Fruit fly (Drosophila melanogaster) whole organism, embryonic: Measurements from ENCODE around the gene mRpS26.

Experiments
- Abd-B ChIP-seq: fragments of 200-800 bp; sonication (Bioruptor generic); optimal IDR thresholded peaks from 2 replicates; lab custom pipeline; 2018; ENCODE audit warnings: missing biosample characterization, mild to moderate bottlenecking, missing genetic modification characterization, moderate library complexity
- BEAF-32 ChIP-seq: fragments of 200-800 bp; sonication (Bioruptor generic); optimal IDR thresholded peaks from 3 replicates; lab custom pipeline; 2017; ENCODE audit warnings: missing biosample characterization, missing genetic modification characterization, mild to moderate bottlenecking, moderate library complexity, missing genetic modification reagents
- CG11504 ChIP-seq: fragments of 200-800 bp; sonication (Bioruptor generic); optimal IDR thresholded peaks from 3 replicates; lab custom pipeline; 2019; ENCODE audit warnings: missing biosample characterization, mild to moderate bottlenecking, missing genetic modification characterization, moderate library complexity
- CG11723 ChIP-seq: fragments of 200-800 bp; sonication (Bioruptor generic); optimal IDR thresholded peaks from 2 replicates; lab custom pipeline; 2017; ENCODE audit warnings: missing biosample characterization, mild to moderate bottlenecking, missing genetic modification characterization
- CG12659 ChIP-seq: fragments of 200-800 bp; sonication (Bioruptor generic); optimal IDR thresholded peaks from 3 replicates; lab custom pipeline; 2017; ENCODE audit warnings: mild to moderate bottlenecking, missing biosample characterization, missing genetic modification reagents, missing genetic modification characterization
- CG12744 ChIP-seq: fragments of 200-800 bp; sonication (Bioruptor generic); optimal IDR thresholded peaks from 2 replicates; lab custom pipeline; 2016; ENCODE audit warnings: missing biosample characterization, missing genetic modification characterization
- CG15479 ChIP-seq: fragments of 200-800 bp; sonication (Bioruptor generic); optimal IDR thresholded peaks from 3 replicates; lab custom pipeline; 2019; ENCODE audit warnings: missing biosample characterization, mild to moderate bottlenecking, missing genetic modification characterization, moderate library complexity
- CG17186 ChIP-seq: fragments of 200-800 bp; sonication (Bioruptor generic); optimal IDR thresholded peaks from 3 replicates; lab custom pipeline; 2017; ENCODE audit warnings: missing biosample characterization, missing genetic modification reagents, missing genetic modification characterization
- CG17361 ChIP-seq: fragments of 200-800 bp; sonication (Bioruptor generic); IDR thresholded peaks from 3 replicates; pipeline ENCODE4 v1.3.6; 2022; ENCODE audit warnings: missing biosample characterization, missing genetic modification characterization
- CG17829 ChIP-seq: fragments of 200-800 bp; optimal IDR thresholded peaks from 2 replicates; lab custom pipeline; 2019; ENCODE audit warnings: missing biosample characterization, mild to moderate bottlenecking, missing genetic modification characterization, moderate library complexity
- CG2875 ChIP-seq: fragments of 200-800 bp; sonication (Bioruptor generic); optimal IDR thresholded peaks from 2 replicates; lab custom pipeline; 2017; ENCODE audit warnings: missing biosample characterization, mild to moderate bottlenecking, missing genetic modification characterization, missing genetic modification reagents
- CG31441 ChIP-seq: fragments of 200-800 bp; sonication (Bioruptor generic); IDR thresholded peaks from 2 replicates; pipeline ENCODE4 v1.3.6; 2022; ENCODE audit warnings: missing biosample characterization, missing genetic modification characterization
- CG42726 ChIP-seq: fragments of 200-800 bp; sonication (Bioruptor generic); IDR thresholded peaks from 2 replicates; pipeline ENCODE4 v1.3.6; 2022; ENCODE audit warnings: missing biosample characterization, missing genetic modification characterization; ENCODE audit not compliant: partially characterized antibody
- CG43689 ChIP-seq: fragments of 200-800 bp; sonication (Bioruptor generic); IDR thresholded peaks from 2 replicates; pipeline ENCODE4 v1.3.6; 2022; ENCODE audit warnings: missing biosample characterization, missing genetic modification characterization
- CG6813 ChIP-seq: fragments of 200-800 bp; sonication (Bioruptor generic); optimal IDR thresholded peaks from 2 replicates; lab custom pipeline; 2017; ENCODE audit warnings: missing biosample characterization, missing genetic modification characterization, mild to moderate bottlenecking, moderate library complexity, missing genetic modification reagents
- CG7963 ChIP-seq: fragments of 200-800 bp; sonication (Bioruptor generic); IDR thresholded peaks from 3 replicates; pipeline ENCODE4 v1.3.6; 2022; ENCODE audit warnings: missing biosample characterization, missing genetic modification characterization; ENCODE audit not compliant: partially characterized antibody
- CG8290 ChIP-seq, 3 experiments: fragments of 200-800 bp; sonication (Bioruptor generic); optimal IDR thresholded peaks; 2 replicates each; lab custom pipeline; 2016 to 2019; ENCODE audit warnings: missing biosample characterization in 3 of 3, missing genetic modification characterization in 3 of 3, mild to moderate bottlenecking in 2 of 3, moderate library complexity in 1 of 3
- Dad ChIP-seq: fragments of 200-800 bp; sonication (Bioruptor generic); optimal IDR thresholded peaks from 3 replicates; lab custom pipeline; 2016; ENCODE audit warnings: missing biosample characterization, missing genetic modification characterization
- Dek ChIP-seq: fragments of 200-800 bp; sonication (Bioruptor generic); optimal IDR thresholded peaks from 3 replicates; lab custom pipeline; 2019; ENCODE audit warnings: missing biosample characterization, mild to moderate bottlenecking, missing genetic modification characterization, moderate library complexity
- Drgx ChIP-seq: fragments of 200-800 bp; sonication (Bioruptor generic); IDR thresholded peaks from 2 replicates; pipeline ENCODE4 v1.3.6; 2022; ENCODE audit warnings: missing biosample characterization, missing genetic modification characterization
- E2f2 ChIP-seq: fragments of 200-800 bp; sonication (Bioruptor generic); IDR thresholded peaks from 2 replicates; pipeline ENCODE4 v1.3.6; 2022; ENCODE audit warnings: missing biosample characterization, missing genetic modification characterization
- Ets97D ChIP-seq: fragments of 200-800 bp; sonication (Bioruptor generic); optimal IDR thresholded peaks from 3 replicates; lab custom pipeline; 2016; ENCODE audit warnings: missing biosample characterization, missing genetic modification characterization
- Jarid2 ChIP-seq: fragments of 200-800 bp; sonication (Bioruptor generic); optimal IDR thresholded peaks from 3 replicates; lab custom pipeline; 2017; ENCODE audit warnings: mild to moderate bottlenecking, missing biosample characterization, missing genetic modification reagents, missing genetic modification characterization
- MBD-R2 ChIP-seq: fragments of 200-800 bp; sonication (Bioruptor generic); IDR thresholded peaks from 2 replicates; pipeline ENCODE4 v1.3.6; 2022; ENCODE audit warnings: missing biosample characterization, missing genetic modification characterization
- Opbp ChIP-seq: fragments of 200-800 bp; sonication (Bioruptor generic); IDR thresholded peaks from 3 replicates; pipeline ENCODE4 v1.3.6; 2022; ENCODE audit warnings: missing biosample characterization, missing genetic modification characterization; ENCODE audit not compliant: partially characterized antibody
- Optix ChIP-seq: fragments of 200-800 bp; sonication (Bioruptor generic); IDR thresholded peaks from 3 replicates; pipeline ENCODE4 v1.3.6; 2022; ENCODE audit warnings: missing biosample characterization, missing genetic modification characterization
- ara ChIP-seq: fragments of 200-800 bp; sonication (Bioruptor generic); IDR thresholded peaks from 2 replicates; pipeline ENCODE4 v1.3.6; 2022; ENCODE audit warnings: missing biosample characterization, missing genetic modification characterization
- bcd ChIP-seq: fragments of 200-800 bp; sonication (Bioruptor generic); optimal IDR thresholded peaks from 2 replicates; lab custom pipeline; 2017; ENCODE audit warnings: missing biosample characterization, mild to moderate bottlenecking, missing genetic modification characterization
- chinmo ChIP-seq: fragments of 200-800 bp; sonication (Bioruptor generic); IDR thresholded peaks from 4 replicates; pipeline ENCODE4 v1.3.6; 2022; ENCODE audit warnings: missing biosample characterization, missing genetic modification characterization; ENCODE audit not compliant: partially characterized antibody
- chn ChIP-seq: fragments of 200-800 bp; sonication (Bioruptor generic); optimal IDR thresholded peaks from 2 replicates; lab custom pipeline; 2016; ENCODE audit warnings: missing biosample characterization, missing genetic modification characterization
- ci ChIP-seq: fragments of 200-800 bp; sonication (Bioruptor generic); IDR thresholded peaks from 3 replicates; pipeline ENCODE4 v1.3.6; 2022; ENCODE audit warnings: missing biosample characterization, missing genetic modification characterization
- dan ChIP-seq: fragments of 200-800 bp; sonication (Bioruptor generic); IDR thresholded peaks from 2 replicates; pipeline ENCODE4 v1.3.6; 2022; ENCODE audit warnings: missing biosample characterization, missing genetic modification characterization
- dmrt99B ChIP-seq: fragments of 200-800 bp; sonication (Bioruptor generic); optimal IDR thresholded peaks from 2 replicates; lab custom pipeline; 2018; ENCODE audit warnings: missing biosample characterization, mild to moderate bottlenecking, missing genetic modification characterization, moderate library complexity
- ems ChIP-seq: fragments of 200-800 bp; sonication (Bioruptor generic); optimal IDR thresholded peaks from 3 replicates; lab custom pipeline; 2016; ENCODE audit warnings: missing biosample characterization, missing genetic modification characterization
- fu2 ChIP-seq: fragments of 200-800 bp; sonication (Bioruptor generic); optimal IDR thresholded peaks from 2 replicates; lab custom pipeline; 2016; ENCODE audit warnings: missing biosample characterization, missing genetic modification characterization
- gem ChIP-seq: fragments of 200-800 bp; sonication (Bioruptor generic); optimal IDR thresholded peaks from 2 replicates; lab custom pipeline; 2019; ENCODE audit warnings: missing biosample characterization, mild to moderate bottlenecking, missing genetic modification characterization, moderate library complexity
- gro ChIP-seq: fragments of 200-800 bp; sonication (Bioruptor generic); optimal IDR thresholded peaks from 2 replicates; lab custom pipeline; 2016; ENCODE audit warnings: missing biosample characterization, missing genetic modification characterization
- knrl ChIP-seq: fragments of 200-800 bp; sonication (Bioruptor generic); IDR thresholded peaks from 3 replicates; pipeline ENCODE4 v1.3.6; 2022; ENCODE audit warnings: missing biosample characterization, missing genetic modification characterization; ENCODE audit not compliant: partially characterized antibody
- nerfin-2 ChIP-seq: fragments of 200-800 bp; sonication (Bioruptor generic); IDR thresholded peaks from 2 replicates; pipeline ENCODE4 v1.3.6; 2022; ENCODE audit warnings: missing biosample characterization, missing genetic modification characterization; ENCODE audit not compliant: partially characterized antibody
- nmo ChIP-seq: fragments of 200-800 bp; sonication (Bioruptor generic); optimal IDR thresholded peaks from 2 replicates; lab custom pipeline; 2018; ENCODE audit warnings: missing biosample characterization, mild to moderate bottlenecking, missing genetic modification characterization, moderate library complexity
- pzg ChIP-seq: fragments of 200-800 bp; sonication (Bioruptor generic); optimal IDR thresholded peaks from 3 replicates; lab custom pipeline; 2018; ENCODE audit warnings: missing biosample characterization, mild to moderate bottlenecking, missing genetic modification characterization, moderate library complexity
- repo ChIP-seq: fragments of 200-800 bp; sonication (Bioruptor generic); optimal IDR thresholded peaks from 2 replicates; lab custom pipeline; 2016; ENCODE audit warnings: missing biosample characterization, missing genetic modification characterization
- sd ChIP-seq: fragments of 200-800 bp; sonication (Bioruptor generic); optimal IDR thresholded peaks from 3 replicates; lab custom pipeline; 2018; ENCODE audit warnings: missing biosample characterization, mild to moderate bottlenecking, missing genetic modification characterization, moderate library complexity
- slou ChIP-seq: fragments of 200-800 bp; sonication (Bioruptor generic); optimal IDR thresholded peaks from 3 replicates; lab custom pipeline; 2016; ENCODE audit warnings: missing biosample characterization, missing genetic modification characterization
- stwl ChIP-seq: fragments of 200-800 bp; sonication (Bioruptor generic); optimal IDR thresholded peaks from 3 replicates; lab custom pipeline; 2018; ENCODE audit warnings: missing biosample characterization, mild to moderate bottlenecking, missing genetic modification characterization, moderate library complexity
- tna ChIP-seq: fragments of 200-800 bp; sonication (Bioruptor generic); IDR thresholded peaks from 2 replicates; pipeline ENCODE4 v1.3.6; 2022; ENCODE audit warnings: missing biosample characterization, missing genetic modification characterization; ENCODE audit not compliant: partially characterized antibody
- trh ChIP-seq: fragments of 200-800 bp; sonication (Bioruptor generic); optimal IDR thresholded peaks from 2 replicates; lab custom pipeline; 2016; ENCODE audit warnings: missing biosample characterization, missing genetic modification characterization
- usp ChIP-seq: fragments of >200 bp; optimal IDR thresholded peaks from 2 replicates; lab custom pipeline; 2017; ENCODE audit warnings: missing biosample characterization, missing genetic modification characterization
- wek ChIP-seq: fragments of 200-800 bp; sonication (Bioruptor generic); optimal IDR thresholded peaks from 3 replicates; lab custom pipeline; 2018; ENCODE audit warnings: missing biosample characterization, mild to moderate bottlenecking, missing genetic modification characterization, moderate library complexity

The mRpS26 gene

dm6 chr3L:18088027-18088426 lies 18.4 kb upstream of the mRpS26 start (continued):
- TF ChIP-seq Ets97D (GFP tag; lab: Kevin White, UChicago) (peak; percentile 78), knrl (GFP tag; lab: Robert Waterston, UW) (peak; percentile 73), CG2875 (GFP tag; lab: Kevin White, UChicago) (no peak), CG11504 (peak; percentile 46), CG43689 (GFP tag; lab: Robert Waterston, UW) (no peak), CG17829 (tag; lab: Kevin White, UChicago) (peak; percentile 55), chinmo (peak; percentile 97), Drgx (GFP tag; lab: Robert Waterston, UW) (no peak), Abd-B (GFP tag; lab: Kevin White, UChicago) (peak; percentile 13), CG12659 (GFP tag; lab: Kevin White, UChicago) (peak; percentile 30), stwl (tag; lab: Kevin White, UChicago) (peak; percentile 100), ara (GFP tag; lab: Robert Waterston, UW) (0 out of 2 replicates have a peak, but pooled peaks have one; percentile 21), dmrt99B (tag; lab: Kevin White, UChicago) (no peak), E2f2 (GFP tag; lab: Robert Waterston, UW) (peak; percentile 33; the same call in 1 of the 2 replicates), BEAF-32 (peak; percentile 43), CG11723 (GFP tag; lab: Kevin White, UChicago) (no peak), CG8290 (GFP tag; optimal IDR thresholded peaks at IDR 0.05; lab: Kevin White, UChicago) (peak; percentile 78), CG8290 (tag; optimal IDR thresholded peaks at IDR 0.05; lab: Kevin White, UChicago) (peak in 1 of 2 experiments; percentile 88), MBD-R2 (GFP tag; lab: Robert Waterston, UW) (0 out of 2 replicates have a peak, but pooled peaks have one; percentile 25), CG31441 (GFP tag; lab: Robert Waterston, UW) (no peak), sd (tag; lab: Kevin White, UChicago) (peak; percentile 87), trh (GFP tag; lab: Kevin White, UChicago) (no peak), repo (GFP tag; lab: Kevin White, UChicago) (no peak), nerfin-2 (peak; percentile 18; the same call in 1 of the 2 replicates), pzg (GFP tag; lab: Kevin White, UChicago) (peak; percentile 3), CG17361 (GFP tag; lab: Robert Waterston, UW) (0 out of 3 replicates have a peak, but pooled peaks have one; percentile 18), CG42726 (GFP tag; lab: Robert Waterston, UW) (peak; percentile 57), Dad (no peak), tna (GFP tag; lab: Robert Waterston, UW) (no peak), bcd (GFP tag; lab: Kevin White, UChicago) (peak; percentile 2), usp (GFP tag; lab: Kevin White, UChicago) (no peak), nmo (peak; percentile 55), fu2 (GFP tag; lab: Kevin White, UChicago) (no peak), Optix (GFP tag; lab: Robert Waterston, UW) (no peak), CG17186 (GFP tag; lab: Kevin White, UChicago) (peak; percentile 43), CG7963 (GFP tag; lab: Robert Waterston, UW) (no peak), CG12744 (GFP tag; lab: Kevin White, UChicago) (peak; percentile 19), Jarid2 (GFP tag; lab: Kevin White, UChicago) (peak; percentile 20), Dek (peak; percentile 17), CG15479 (GFP tag; lab: Kevin White, UChicago) (no peak), wek (GFP tag; lab: Kevin White, UChicago) (no peak), slou (GFP tag; lab: Kevin White, UChicago) (no peak), gro (peak; percentile 26), chn (GFP tag; lab: Kevin White, UChicago) (no peak), CG6813 (GFP tag; lab: Kevin White, UChicago) (no peak), Opbp (peak; percentile 73), ci (GFP tag; lab: Robert Waterston, UW) (peak; percentile 55; the same call in 2 of the 3 replicates), gem (peak; percentile 15), dan (GFP tag; lab: Robert Waterston, UW) (no peak), ems (GFP tag; lab: Kevin White, UChicago) (no peak)
